Fruit fly (Drosophila melanogaster) ovary, adult (tissue): Measurements from ENCODE around the gene CG3434.

Experiments used
- CG17801 ChIP-seq: fragments of 200-800 bp; optimal IDR thresholded peaks from 2 replicates; lab custom pipeline; 2019; ENCODE audit warnings: missing biosample characterization, mild to moderate bottlenecking, missing genetic modification characterization, moderate library complexity; ENCODE audit not compliant: partially characterized antibody

Gene CG3434

DNA sequence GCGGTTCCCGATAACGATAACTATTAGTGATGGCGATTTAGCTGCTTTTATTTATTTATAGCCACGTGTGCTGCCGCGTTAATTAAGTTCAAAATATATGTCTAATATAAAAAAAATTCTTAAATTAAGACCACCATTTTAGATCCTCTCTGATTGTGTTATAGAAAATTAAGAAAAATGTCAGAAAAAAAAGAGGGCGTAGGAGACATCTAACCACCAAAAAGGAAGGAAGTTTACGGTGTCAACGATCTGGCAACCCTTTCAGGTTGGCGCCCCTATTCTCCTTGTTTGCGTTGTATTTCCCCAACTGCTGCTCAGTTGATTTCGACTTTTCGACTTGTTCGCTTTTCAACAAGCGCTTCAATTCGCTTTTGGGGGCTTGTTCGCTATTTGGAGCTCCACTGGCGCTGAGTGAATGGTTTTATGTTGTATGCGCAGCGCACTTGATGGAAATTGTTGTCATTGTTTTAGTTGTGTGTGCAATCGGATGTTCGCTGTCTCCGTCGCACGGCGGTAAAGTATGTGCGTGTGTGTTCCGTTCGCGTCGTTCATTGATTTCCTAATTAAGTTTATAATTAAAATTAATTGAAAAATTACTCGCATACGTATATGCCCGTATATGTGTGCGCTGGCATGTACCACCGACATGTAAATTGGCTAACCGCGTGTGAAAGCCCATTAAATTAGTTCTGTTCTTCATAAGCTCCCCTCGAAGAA lies at the start of gene CG3434, which contains the start of gene CG44838:
TSS of gene CG3434 (minus strand) at position 25 of the 717 bp plus-strand sequence.
TSS of gene CG44838 (plus strand) at position 276 of the 717 bp plus-strand sequence.
- TF ChIP-seq CG17801 (GFP tag; lab: Kevin White, UChicago): peak; percentile 82

dm6 chr3L:9509037-9509830 lies 48.6 kb upstream of the CG3434 start, which contains the start of gene CG3408:
Gene CG3408, minus strand, starts transcription at chr3L:9509583.
- peak; percentile 44 for TF ChIP-seq CG17801 (GFP tag; lab: Kevin White, UChicago)

dm6 chr3L:9508653-9509036 lies 48.0 kb upstream of the CG3434 start:
- no peak for TF ChIP-seq CG17801 (GFP tag; lab: Kevin White, UChicago)

- TF ChIP-seq CG17801 (GFP tag; lab: Kevin White, UChicago): no peak
Observed at dm6 chr3L:9506421-9506820, 45.8 kb upstream of the CG3434 start.

DNA sequence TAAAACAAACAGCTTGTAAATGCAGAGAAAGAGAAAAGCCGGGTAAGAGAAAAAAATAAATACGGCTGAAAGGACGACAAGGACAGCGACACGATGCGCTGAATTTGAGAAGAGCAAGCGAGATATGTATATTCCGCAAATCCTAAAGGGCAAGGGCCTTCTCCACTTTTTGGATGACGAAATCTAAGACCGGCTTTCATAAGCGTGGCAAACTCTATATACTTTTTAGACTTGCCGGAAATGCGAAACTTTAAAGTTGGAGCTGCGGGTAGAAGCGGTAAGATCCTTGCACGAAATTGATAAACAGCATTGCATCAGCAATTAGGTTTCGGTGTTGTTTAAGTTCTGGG lies 45.1 kb upstream of the CG3434 start:
- TF ChIP-seq CG17801 (GFP tag; lab: Kevin White, UChicago): no peak

DNA sequence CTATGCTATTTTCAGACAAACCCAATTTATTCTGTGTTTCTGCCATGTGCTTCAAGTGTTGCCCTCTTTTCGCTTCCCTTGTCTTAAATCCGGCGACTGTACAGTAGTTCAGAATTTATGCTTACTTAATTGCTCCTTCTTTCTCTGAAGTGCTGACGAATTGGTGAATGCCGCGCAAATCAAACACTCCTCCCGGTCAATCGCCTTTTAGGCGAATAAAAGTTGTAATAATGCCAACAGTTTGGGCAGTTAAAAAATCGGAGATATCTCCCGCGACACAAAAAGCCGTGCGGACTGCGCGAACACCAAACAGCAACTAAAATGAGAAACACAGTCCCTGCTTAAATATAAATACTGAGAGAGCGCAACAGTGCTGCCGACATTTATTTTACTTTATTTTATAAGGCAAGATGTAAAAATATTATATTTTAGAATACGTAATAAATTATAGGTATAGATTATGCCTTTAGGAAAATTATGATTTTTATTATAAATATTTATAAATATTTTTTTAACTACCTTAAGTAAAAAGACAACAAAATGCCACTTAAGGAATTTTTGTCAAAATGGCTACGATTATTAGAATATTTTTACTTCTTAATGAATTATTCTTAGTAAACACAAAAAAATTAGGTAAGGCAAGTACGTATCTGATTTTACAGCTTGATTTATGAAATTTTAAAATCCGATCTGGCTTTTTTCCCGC lies 44.6 kb upstream of the CG3434 start, which contains the start of gene path:
TSS of gene path (minus strand) at position 322 of the 706 bp plus-strand sequence.
- TF ChIP-seq CG17801 (GFP tag; lab: Kevin White, UChicago): no peak

dm6 chr3L:9504530-9504929 lies 43.9 kb upstream of the CG3434 start:
- no peak for TF ChIP-seq CG17801 (GFP tag; lab: Kevin White, UChicago)

DNA sequence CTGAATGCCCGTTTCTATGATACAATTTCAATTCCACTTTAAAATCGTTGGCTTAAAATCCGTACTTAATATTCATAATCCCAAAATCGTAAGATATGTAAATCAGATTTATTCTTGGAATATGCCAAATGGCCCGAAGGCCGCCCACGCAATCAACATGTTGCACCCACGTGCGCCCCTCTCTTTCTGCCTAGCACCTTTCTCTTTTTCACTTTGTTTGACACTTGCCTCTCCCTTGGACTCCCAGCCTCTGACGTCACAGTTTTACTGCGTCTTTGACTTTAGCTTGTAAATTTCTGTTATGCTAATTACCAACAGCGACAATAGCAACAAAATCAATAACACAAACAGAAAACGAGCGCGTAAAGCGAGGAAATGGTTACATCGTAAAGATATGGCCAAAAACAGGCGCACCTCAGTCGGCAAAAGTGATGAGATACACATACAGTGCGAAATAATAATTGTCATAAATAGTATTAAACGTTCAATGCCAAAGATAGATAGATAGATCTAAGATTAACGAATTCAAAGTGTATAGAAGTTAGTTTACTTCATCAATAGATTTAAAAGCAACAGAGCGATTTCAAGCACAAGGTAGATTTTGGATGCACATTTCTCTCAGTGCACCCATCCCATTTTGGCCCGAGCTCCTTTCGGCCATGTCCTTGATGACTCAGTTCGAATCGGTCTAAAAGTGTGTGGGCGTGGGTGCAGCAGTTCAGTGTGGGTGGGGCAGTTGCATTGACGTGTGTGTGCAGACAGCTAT lies 43.1 kb upstream of the CG3434 start:
- TF ChIP-seq CG17801 (GFP tag; lab: Kevin White, UChicago): no peak

- no peak for TF ChIP-seq CG17801 (GFP tag; lab: Kevin White, UChicago)
Observed at dm6 chr3L:9502856-9503255, 42.3 kb upstream of the CG3434 start.

- TF ChIP-seq CG17801 (GFP tag; lab: Kevin White, UChicago): no peak
Observed at dm6 chr3L:9502294-9502693, 41.7 kb upstream of the CG3434 start.

dm6 chr3L:9501298-9501697 lies 40.7 kb upstream of the CG3434 start:
- TF ChIP-seq CG17801 (GFP tag; lab: Kevin White, UChicago): no peak

DNA sequence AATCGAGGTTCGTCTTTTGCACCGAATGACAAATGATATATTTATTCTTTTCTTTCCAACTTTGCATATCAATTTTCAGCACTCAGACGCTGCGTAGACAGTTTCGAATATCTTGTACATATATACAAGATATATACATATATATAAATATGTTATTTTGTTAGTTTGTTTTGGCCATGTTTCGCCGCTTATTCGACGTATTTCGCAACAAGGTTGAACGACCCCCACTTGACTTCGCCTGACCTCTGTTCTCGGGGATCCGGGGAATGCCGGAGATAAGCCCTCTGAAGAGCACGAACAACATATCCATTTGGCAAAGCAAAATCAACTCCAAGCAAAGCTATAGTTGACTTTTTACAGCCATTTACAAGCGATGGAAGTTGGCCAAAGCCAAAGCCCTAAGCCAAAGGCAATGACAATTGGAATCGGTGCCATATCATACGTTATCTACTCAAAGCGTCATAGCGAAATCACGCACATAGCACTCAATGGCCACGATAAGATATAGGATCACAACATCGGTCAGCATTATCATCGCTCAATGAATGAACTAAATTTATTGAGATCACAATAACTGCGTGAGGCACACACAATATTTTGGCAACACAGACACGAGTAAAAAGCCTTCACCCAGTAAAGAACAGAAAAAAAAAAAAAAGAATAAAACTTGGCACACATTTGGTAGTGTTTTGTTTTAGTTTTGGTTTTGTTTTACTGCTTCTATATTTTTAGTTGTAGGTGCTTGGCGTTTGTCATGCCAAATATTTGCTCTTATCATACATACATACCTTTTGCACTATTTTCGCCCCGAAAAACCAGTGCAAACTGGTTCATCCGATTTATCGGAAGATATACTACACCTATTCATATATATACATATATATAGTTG lies 39.6 kb upstream of the CG3434 start:
- TF ChIP-seq CG17801 (GFP tag; lab: Kevin White, UChicago): no peak

DNA sequence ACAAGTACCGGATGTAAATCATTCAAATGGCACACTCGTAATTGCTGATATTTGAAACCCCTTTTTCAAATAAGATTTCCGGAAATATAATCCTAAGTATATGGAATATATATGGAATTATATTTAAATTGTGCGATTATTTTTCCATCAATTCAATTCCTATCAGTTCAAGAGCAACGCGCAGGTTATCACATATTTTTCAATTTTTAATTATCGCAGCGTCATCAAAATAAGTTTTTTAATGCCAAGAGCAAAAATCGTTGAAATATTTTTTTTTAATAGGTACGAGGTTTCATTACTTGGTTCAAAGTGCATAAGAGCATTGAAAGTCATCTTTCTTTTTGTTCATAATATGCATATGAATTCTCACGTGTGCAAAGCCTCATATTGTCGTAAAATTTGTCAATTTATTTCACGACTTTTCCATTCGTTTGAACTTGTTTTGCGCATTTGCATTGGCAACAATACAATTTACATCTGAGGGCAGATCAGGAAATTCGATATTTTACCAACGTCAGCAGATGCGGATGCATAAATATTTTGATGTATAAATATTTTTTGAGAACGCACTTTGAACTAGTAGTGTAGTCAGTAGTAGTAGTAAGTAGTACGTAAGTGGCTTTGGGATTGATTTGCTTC lies 37.5 kb upstream of the CG3434 start:
- TF ChIP-seq CG17801 (GFP tag; lab: Kevin White, UChicago): no peak
